Worm (Caenorhabditis elegans) whole organism, late embryonic: Measurements from ENCODE around the gene C34E10.12.

Experiments
- T23F11.4 ChIP-seq: fragments of 200-800 bp; sonication (Bioruptor generic); optimal IDR thresholded peaks from 2 replicates; lab custom pipeline; 2018; ENCODE audit warnings: mild to moderate bottlenecking, missing genetic modification characterization, missing compliant biosample characterization
- ama-1 ChIP-seq: fragments of 150-350 bp; optimal IDR thresholded peaks from 2 replicates; lab custom pipeline; 2014
- ceh-14 ChIP-seq: sonication (generic microtip); optimal IDR thresholded peaks from 2 replicates; lab custom pipeline; 2016; ENCODE audit warnings: missing genotype, missing genetic modification characterization, missing compliant biosample characterization
- ceh-18 ChIP-seq: sonication (generic microtip); optimal IDR thresholded peaks from 2 replicates; lab custom pipeline; 2016; ENCODE audit warnings: missing genetic modification characterization, missing compliant biosample characterization
- ceh-19 ChIP-seq: fragments of 200-800 bp; sonication (Bioruptor generic); optimal IDR thresholded peaks from 2 replicates; lab custom pipeline; 2018; ENCODE audit warnings: mild to moderate bottlenecking, missing genetic modification characterization, missing compliant biosample characterization
- ceh-2 ChIP-seq: sonication (generic microtip); optimal IDR thresholded peaks from 2 replicates; lab custom pipeline; 2016; ENCODE audit warnings: missing genotype, missing genetic modification characterization, missing compliant biosample characterization
- ceh-22 ChIP-seq: sonication (generic microtip); optimal IDR thresholded peaks from 2 replicates; lab custom pipeline; 2017; ENCODE audit warnings: missing biosample characterization, missing genetic modification characterization
- ceh-24 ChIP-seq: sonication (generic microtip); optimal IDR thresholded peaks from 2 replicates; lab custom pipeline; 2016; ENCODE audit warnings: mild to moderate bottlenecking, missing genetic modification characterization, missing compliant biosample characterization
- ceh-30 ChIP-seq: fragments of 150-350 bp; optimal IDR thresholded peaks from 2 replicates; lab custom pipeline; 2014; ENCODE audit warnings: missing biosample characterization, missing genetic modification characterization
- ceh-31 ChIP-seq: sonication (generic microtip); optimal IDR thresholded peaks from 2 replicates; lab custom pipeline; 2016; ENCODE audit warnings: missing genetic modification characterization, missing compliant biosample characterization
- ceh-34 ChIP-seq: sonication (generic microtip); optimal IDR thresholded peaks from 2 replicates; lab custom pipeline; 2016; ENCODE audit warnings: mild to moderate bottlenecking, missing genetic modification characterization, missing compliant biosample characterization
- ceh-45 ChIP-seq: fragments of 200-800 bp; sonication (Bioruptor generic); IDR thresholded peaks from 2 replicates; pipeline ENCODE4 v1.3.6; 2022; ENCODE audit warnings: missing genetic modification reagents, missing genetic modification characterization, missing compliant biosample characterization
- ceh-9 ChIP-seq: sonication (generic microtip); optimal IDR thresholded peaks from 2 replicates; lab custom pipeline; 2016; ENCODE audit warnings: mild to moderate bottlenecking, missing genetic modification characterization, inconsistent platforms, missing compliant biosample characterization
- dmd-4 ChIP-seq: sonication (generic microtip); optimal IDR thresholded peaks from 2 replicates; lab custom pipeline; 2016; ENCODE audit warnings: borderline replicate concordance, missing genetic modification characterization, missing compliant biosample characterization
- dve-1 ChIP-seq: sonication (generic microtip); optimal IDR thresholded peaks from 2 replicates; lab custom pipeline; 2017; ENCODE audit warnings: antibody characterized with exemption, mild to moderate bottlenecking, missing genetic modification characterization, missing compliant biosample characterization
- elt-2 ChIP-seq: sonication (generic microtip); optimal IDR thresholded peaks from 2 replicates; lab custom pipeline; 2016; ENCODE audit warnings: missing genetic modification reagents, missing genetic modification characterization, missing compliant biosample characterization
- elt-4 ChIP-seq: sonication (generic microtip); optimal IDR thresholded peaks from 2 replicates; lab custom pipeline; 2016; ENCODE audit warnings: missing genetic modification characterization, missing compliant biosample characterization
- ets-4 ChIP-seq: sonication (generic microtip); optimal IDR thresholded peaks from 2 replicates; lab custom pipeline; 2016; ENCODE audit warnings: missing genetic modification characterization, missing compliant biosample characterization
- fkh-6 ChIP-seq: sonication (generic microtip); optimal IDR thresholded peaks from 2 replicates; lab custom pipeline; 2016; ENCODE audit warnings: missing genetic modification characterization, missing compliant biosample characterization
- gmeb-2 ChIP-seq: sonication (generic microtip); optimal IDR thresholded peaks from 2 replicates; lab custom pipeline; 2016; ENCODE audit warnings: missing genetic modification characterization, inconsistent platforms, missing compliant biosample characterization
- hlh-30 ChIP-seq: sonication (generic microtip); optimal IDR thresholded peaks from 2 replicates; lab custom pipeline; 2017; ENCODE audit warnings: antibody characterized with exemption, missing genetic modification characterization, missing compliant biosample characterization; ENCODE audit not compliant: insufficient read depth
- hlh-6 ChIP-seq: sonication (generic microtip); optimal IDR thresholded peaks from 2 replicates; lab custom pipeline; 2016; ENCODE audit warnings: missing genotype, missing genetic modification characterization, missing compliant biosample characterization
- hlh-8 ChIP-seq: sonication (generic microtip); optimal IDR thresholded peaks from 2 replicates; lab custom pipeline; 2016; ENCODE audit warnings: missing genotype, missing genetic modification characterization, missing compliant biosample characterization
- mec-3 ChIP-seq: sonication (generic microtip); optimal IDR thresholded peaks from 2 replicates; lab custom pipeline; 2016; ENCODE audit warnings: borderline replicate concordance, missing genetic modification characterization, missing compliant biosample characterization
- nhr-11 ChIP-seq: fragments of 150-350 bp; optimal IDR thresholded peaks from 2 replicates; lab custom pipeline; 2014; ENCODE audit warnings: missing biosample characterization, missing genetic modification characterization
- npax-4 ChIP-seq: sonication (generic microtip); optimal IDR thresholded peaks from 2 replicates; lab custom pipeline; 2016; ENCODE audit warnings: missing genetic modification characterization, missing compliant biosample characterization
- pha-2 ChIP-seq: sonication (generic microtip); optimal IDR thresholded peaks from 2 replicates; lab custom pipeline; 2017; ENCODE audit warnings: mild to moderate bottlenecking, missing genetic modification characterization, missing compliant biosample characterization
- pha-4 ChIP-seq: fragments of 150-350 bp; optimal IDR thresholded peaks from 2 replicates; lab custom pipeline; 2018; ENCODE audit warnings: missing biosample characterization, missing genetic modification reagents, missing genetic modification characterization
- pros-1 ChIP-seq: fragments of 150-350 bp; optimal IDR thresholded peaks from 2 replicates; lab custom pipeline; 2014; ENCODE audit warnings: missing biosample characterization, missing genetic modification reagents, missing genetic modification characterization
- ref-2 ChIP-seq: sonication (generic microtip); optimal IDR thresholded peaks from 2 replicates; lab custom pipeline; 2016; ENCODE audit warnings: missing genetic modification characterization, missing compliant biosample characterization
- rnt-1 ChIP-seq: sonication (generic microtip); optimal IDR thresholded peaks from 2 replicates; lab custom pipeline; 2016; ENCODE audit warnings: missing genetic modification characterization, missing compliant biosample characterization
- sdc-2 ChIP-seq: sonication (generic microtip); optimal IDR thresholded peaks from 2 replicates; lab custom pipeline; 2016; ENCODE audit warnings: missing genotype, missing genetic modification characterization, missing compliant biosample characterization
- sox-2 ChIP-seq: fragments of 200-800 bp; sonication (Bioruptor generic); IDR thresholded peaks from 2 replicates; pipeline ENCODE4 v1.3.6; 2022; ENCODE audit warnings: missing genetic modification reagents, missing genetic modification characterization, missing compliant biosample characterization
- sox-4 ChIP-seq: sonication (generic microtip); optimal IDR thresholded peaks from 2 replicates; lab custom pipeline; 2017; ENCODE audit warnings: mild to moderate bottlenecking, missing genetic modification characterization, inconsistent platforms, missing compliant biosample characterization
- syd-9 ChIP-seq: sonication (generic microtip); optimal IDR thresholded peaks from 2 replicates; lab custom pipeline; 2016; ENCODE audit warnings: mild to moderate bottlenecking, missing genetic modification characterization, moderate library complexity, missing compliant biosample characterization
- tbx-2 ChIP-seq: sonication (generic microtip); optimal IDR thresholded peaks from 2 replicates; lab custom pipeline; 2016; ENCODE audit warnings: missing genetic modification characterization, missing compliant biosample characterization
- ttx-3 ChIP-seq: sonication (generic microtip); optimal IDR thresholded peaks from 2 replicates; lab custom pipeline; 2016; ENCODE audit warnings: missing genetic modification reagents, missing genetic modification characterization, missing compliant biosample characterization
- unc-3 ChIP-seq, 2 experiments: fragments of 200-800 bp in 1 of 2; sonication (Bioruptor generic) in 1 of 2; sonication (generic microtip) in 1 of 2; conservative IDR thresholded peaks in 1 of 2; optimal IDR thresholded peaks in 1 of 2; 2 replicates each; pipeline versions ENCODE4 v1.3.6 to Lab custom; 2016 to 2022; ENCODE audit warnings: missing compliant biosample characterization in 2 of 2, missing genetic modification characterization in 2 of 2, missing genetic modification reagents in 1 of 2
- unc-42 ChIP-seq: sonication (generic microtip); optimal IDR thresholded peaks from 2 replicates; lab custom pipeline; 2016; ENCODE audit warnings: missing genotype, missing genetic modification characterization, missing compliant biosample characterization
- unc-86 ChIP-seq: sonication (generic microtip); optimal IDR thresholded peaks from 2 replicates; lab custom pipeline; 2016; ENCODE audit warnings: missing genetic modification characterization, missing compliant biosample characterization
- zip-5 ChIP-seq: sonication (generic microtip); optimal IDR thresholded peaks from 2 replicates; lab custom pipeline; 2016; ENCODE audit warnings: missing genetic modification characterization, missing compliant biosample characterization
- ztf-16 ChIP-seq: sonication (generic microtip); optimal IDR thresholded peaks from 2 replicates; lab custom pipeline; 2017; ENCODE audit warnings: missing genetic modification characterization, missing compliant biosample characterization

The C34E10.12 gene

ce11 chrIII:5234312-5234711 lies 6.6 kb upstream of the C34E10.12 start, which contains the start of gene mrps-26:
TSS of gene mrps-26 (plus strand) at chrIII:5234612.
- TF ChIP-seq ceh-31 (tag; lab: Kevin White, UChicago) (no peak), sox-4 (tag; lab: Kevin White, UChicago) (no peak), ceh-14 (no peak), sox-2 (no peak), ceh-9 (tag; lab: Kevin White, UChicago) (no peak), ztf-16 (no peak), zip-5 (tag; lab: Kevin White, UChicago) (no peak), hlh-8 (no peak), ceh-45 (no peak), nhr-11 (no peak), sdc-2 (tag; lab: Kevin White, UChicago) (no peak), tbx-2 (tag; lab: Kevin White, UChicago) (no peak), npax-4 (no peak), ceh-19 (GFP tag; lab: Kevin White, UChicago) (no peak), dmd-4 (tag; lab: Kevin White, UChicago) (no peak), unc-42 (tag; lab: Kevin White, UChicago) (no peak), gmeb-2 (tag; lab: Kevin White, UChicago) (no peak), ceh-30 (tag; lab: Kevin White, UChicago) (no peak), ama-1 (lab: Kevin White, UChicago) (no peak)

ce11 chrIII:5233140-5233539 lies 5.5 kb upstream of the C34E10.12 start:
- TF ChIP-seq dve-1 (tag; lab: Kevin White, UChicago): no peak
- TF ChIP-seq fkh-6 (tag; lab: Kevin White, UChicago): no peak
- TF ChIP-seq ztf-16: no peak
- no peak for TF ChIP-seq ceh-22
- TF ChIP-seq T23F11.4 (GFP tag; lab: Kevin White, UChicago): no peak
- TF ChIP-seq pha-2 (tag; lab: Kevin White, UChicago): no peak
- TF ChIP-seq mec-3 (tag; lab: Kevin White, UChicago): no peak
- no peak for TF ChIP-seq sdc-2 (tag; lab: Kevin White, UChicago)
- TF ChIP-seq pros-1 (tag; lab: Kevin White, UChicago): no peak
- TF ChIP-seq unc-3 (GFP tag; conservative IDR thresholded peaks at IDR 0.05; lab: Robert Waterston, UW): no peak
- no peak for TF ChIP-seq unc-3 (tag; optimal IDR thresholded peaks at IDR 0.05; lab: Kevin White, UChicago)
- no peak for TF ChIP-seq npax-4
- no peak for TF ChIP-seq pha-4
- TF ChIP-seq ceh-18: no peak
- TF ChIP-seq ceh-24 (tag; lab: Kevin White, UChicago): no peak
- no peak for TF ChIP-seq ttx-3

- TF ChIP-seq T23F11.4 (GFP tag; lab: Kevin White, UChicago) (no peak), ceh-2 (tag; lab: Kevin White, UChicago) (no peak), unc-86 (tag; lab: Kevin White, UChicago) (no peak), elt-2 (tag; lab: Kevin White, UChicago) (no peak), nhr-11 (no peak), sox-2 (no peak), ceh-34 (tag; lab: Kevin White, UChicago) (no peak), hlh-30 (no peak), zip-5 (tag; lab: Kevin White, UChicago) (no peak)
- TF ChIP-seq, all 69 proteins: peak for 0
These were observed 2.7 kb upstream of the C34E10.12 start, which contains the start of gene prmt-5 for ce11 chrIII:5230415-5230814. TSS of gene prmt-5 (plus strand) at chrIII:5230555.

- no peak for TF ChIP-seq npax-4
- TF ChIP-seq hlh-6: no peak
- no peak for TF ChIP-seq ceh-18
- TF ChIP-seq ceh-9 (tag; lab: Kevin White, UChicago): no peak
- TF ChIP-seq rnt-1: no peak
- no peak for TF ChIP-seq syd-9 (tag; lab: Kevin White, UChicago)
- no peak for TF ChIP-seq ref-2 (tag; lab: Kevin White, UChicago)
- TF ChIP-seq ets-4 (tag; lab: Kevin White, UChicago): no peak
- TF ChIP-seq dmd-4 (tag; lab: Kevin White, UChicago): no peak
- TF ChIP-seq unc-86 (tag; lab: Kevin White, UChicago): no peak
- TF ChIP-seq ceh-30 (tag; lab: Kevin White, UChicago): no peak
- TF ChIP-seq elt-4 (tag; lab: Kevin White, UChicago): no peak
- TF ChIP-seq ceh-19 (GFP tag; lab: Kevin White, UChicago): no peak
- TF ChIP-seq pha-4: no peak
These were observed 2.0 kb upstream of the C34E10.12 start for ce11 chrIII:5229511-5230250.
